Fruit fly (Drosophila melanogaster) whole organism: ENCODE measurements around the gene CG31999.

Source experiments
- Dll ChIP-seq: fragments of >200 bp; optimal IDR thresholded peaks from 2 replicates; lab custom pipeline; 2017
- usp ChIP-seq: fragments of >200 bp; optimal IDR thresholded peaks from 2 replicates; lab custom pipeline; 2017; ENCODE audit warnings: missing biosample characterization, missing genetic modification characterization, mixed read lengths

- no peak for TF ChIP-seq usp
- TF ChIP-seq Dll (lab: Kevin White, UChicago): no peak
These were observed 48.8 kb upstream of the CG31999 start, which contains the start of gene NfI for dm6 chr4:276325-276724.
